Fruit fly (Drosophila melanogaster): Measurements from ENCODE around the gene Sfp24Bd.
A peak's percentile ranks its signal among the peaks of the same experiment; 100 is the strongest.

Sfp24Bd gene

DNA sequence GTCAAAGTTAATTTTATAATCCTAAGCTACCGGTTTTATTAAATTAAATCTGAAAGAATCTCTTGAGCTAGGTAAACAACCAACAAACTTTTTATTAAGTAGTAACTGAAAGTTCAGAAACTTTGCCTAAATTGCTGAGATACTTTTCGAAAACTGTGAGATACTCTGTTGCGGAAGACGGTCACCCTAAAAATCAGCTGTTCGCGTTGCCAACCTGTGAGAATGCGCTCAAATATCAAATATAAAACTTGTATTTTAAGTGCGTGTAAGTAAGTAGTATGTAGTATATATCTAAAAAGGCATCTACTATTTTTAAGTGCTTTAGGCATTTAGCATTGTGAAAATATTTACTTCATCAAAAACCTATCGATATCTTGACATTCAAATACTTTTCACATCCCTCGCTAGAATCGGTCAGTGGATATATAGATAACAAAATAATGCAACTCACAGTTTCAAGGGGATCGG lies 44.0 kb upstream of the Sfp24Bd start, which contains the start of the genes CG31955 and CG2818 (continued):
- TF ChIP-seq pros (GFP tag; optimal IDR thresholded peaks at IDR 0.05) (no peak), Max (GFP tag; optimal IDR thresholded peaks at IDR 0.05) (peak; percentile 8), CG42726 (GFP tag; IDR thresholded peaks at IDR 0.05; ENCODE audit: partially characterized antibody) (0 out of 2 replicates have a peak, but pooled peaks have one; percentile 16), pnt (GFP tag; optimal IDR thresholded peaks at IDR 0.05) (no peak), CG16813 (GFP tag; IDR thresholded peaks at IDR 0.05; ENCODE audit: partially characterized antibody) (peak; percentile 76), CG8765 (GFP tag; IDR thresholded peaks at IDR 0.05) (no peak), CG11085 (GFP tag; IDR thresholded peaks at IDR 0.05) (no peak), eyg (GFP tag; optimal IDR thresholded peaks at IDR 0.05) (no peak), CG14014 (GFP tag; IDR thresholded peaks at IDR 0.05) (no peak), CG17186 (GFP tag; optimal IDR thresholded peaks at IDR 0.05) (peak; percentile 82), Chrac-16 (GFP tag; optimal IDR thresholded peaks at IDR 0.05) (no peak), CG6654 (GFP tag; optimal IDR thresholded peaks at IDR 0.05) (no peak), CG3726 (GFP tag; IDR thresholded peaks at IDR 0.05) (no peak), onecut (GFP tag; IDR thresholded peaks at IDR 0.05) (no peak), stwl (tag; optimal IDR thresholded peaks at IDR 0.05) (peak; percentile 70), lmd (GFP tag; IDR thresholded peaks at IDR 0.05) (no peak), ham (GFP tag; IDR thresholded peaks at IDR 0.05) (no peak), Bdp1 (GFP tag; optimal IDR thresholded peaks at IDR 0.05) (no peak), Pdp1 (GFP tag; optimal IDR thresholded peaks at IDR 0.05) (no peak), fru (optimal IDR thresholded peaks at IDR 0.05) (no peak), Hr78 (GFP tag; optimal IDR thresholded peaks at IDR 0.05) (no peak), H15 (GFP tag; IDR thresholded peaks at IDR 0.05) (no peak), CG7271 (tag; optimal IDR thresholded peaks at IDR 0.05) (no peak), Rfx (GFP tag; IDR thresholded peaks at IDR 0.05) (no peak), emc (GFP tag; optimal IDR thresholded peaks at IDR 0.05) (no peak), CG11560 (tag; IDR thresholded peaks at IDR 0.05) (no peak), Mrtf (GFP tag; IDR thresholded peaks at IDR 0.05) (no peak), CG9876 (GFP tag; optimal IDR thresholded peaks at IDR 0.05) (no peak), tup (GFP tag; optimal IDR thresholded peaks at IDR 0.05) (no peak), esg (GFP tag; conservative IDR thresholded peaks at IDR 0.05) (no peak), yki (optimal IDR thresholded peaks at IDR 0.05) (no peak), aop (GFP tag; IDR thresholded peaks at IDR 0.05) (no peak), otp (GFP tag; IDR thresholded peaks at IDR 0.05) (no peak), CG17802 (tag; optimal IDR thresholded peaks at IDR 0.05) (no peak), wek (GFP tag; optimal IDR thresholded peaks at IDR 0.05) (no peak), Trl (optimal IDR thresholded peaks at IDR 0.05) (no peak), Trl (GFP tag; optimal IDR thresholded peaks at IDR 0.05) (no peak), tap (tag; optimal IDR thresholded peaks at IDR 0.05) (no peak), TFAM (GFP tag; optimal IDR thresholded peaks at IDR 0.05) (no peak), Opbp (GFP tag; IDR thresholded peaks at IDR 0.05; ENCODE audit: partially characterized antibody) (peak; percentile 64; the same call in 1 of the 3 replicates), Hand (GFP tag; optimal IDR thresholded peaks at IDR 0.05) (no peak), CG5953 (GFP tag; IDR thresholded peaks at IDR 0.05) (no peak), CG16863 (GFP tag; optimal IDR thresholded peaks at IDR 0.05) (no peak), CG10979 (tag; optimal IDR thresholded peaks at IDR 0.05) (no peak), dimm (GFP tag; IDR thresholded peaks at IDR 0.05) (no peak), repo (GFP tag; optimal IDR thresholded peaks at IDR 0.05) (no peak), CG10366 (GFP tag; IDR thresholded peaks at IDR 0.05) (no peak), CG10565 (GFP tag; optimal IDR thresholded peaks at IDR 0.05) (no peak), CTCF (GFP tag; optimal IDR thresholded peaks at IDR 0.05) (no peak), CG1647 (GFP tag; optimal IDR thresholded peaks at IDR 0.05) (no peak), CG17829 (tag; optimal IDR thresholded peaks at IDR 0.05) (peak; percentile 49), Six4 (GFP tag; optimal IDR thresholded peaks at IDR 0.05) (no peak), Eip74EF (GFP tag; optimal IDR thresholded peaks at IDR 0.05) (no peak)
